Fruit fly (Drosophila melanogaster): ENCODE results near the gene Cpsf100.

- TF ChIP-seq usp (GFP tag; optimal IDR thresholded peaks at IDR 0.05) = no peak
- no peak for TF ChIP-seq HLH106 (tag; optimal IDR thresholded peaks at IDR 0.05)
- no peak for TF ChIP-seq GATAd (GFP tag; optimal IDR thresholded peaks at IDR 0.05)
- no peak for TF ChIP-seq Hr78 (GFP tag; optimal IDR thresholded peaks at IDR 0.05)
- TF ChIP-seq OdsH (GFP tag; optimal IDR thresholded peaks at IDR 0.05) = no peak
- no peak for TF ChIP-seq Dif (GFP tag; optimal IDR thresholded peaks at IDR 0.05; ENCODE audit: partially characterized antibody)
- TF ChIP-seq psq (GFP tag; optimal IDR thresholded peaks at IDR 0.05) = peak; percentile 60
- TF ChIP-seq br (GFP tag; optimal IDR thresholded peaks at IDR 0.05) = no peak
- TF ChIP-seq Hnf4 (GFP tag; optimal IDR thresholded peaks at IDR 0.05) = no peak
Observed at dm6 chr3R:29069208-29070072, 35.1 kb downstream of the Cpsf100 start.
